Worm (Caenorhabditis elegans) whole organism, late embryonic: Measurements from ENCODE around the gene ttr-10.

Experiments
- C38D4.7 ChIP-seq: fragments of 200-800 bp; sonication (Bioruptor generic); optimal IDR thresholded peaks from 2 replicates; lab custom pipeline; 2018; ENCODE audit warnings: mild to moderate bottlenecking, missing genetic modification characterization, moderate library complexity, missing compliant biosample characterization
- K09A11.1 ChIP-seq: sonication (generic microtip); optimal IDR thresholded peaks from 2 replicates; lab custom pipeline; 2017; ENCODE audit warnings: antibody characterized with exemption, mild to moderate bottlenecking, missing genetic modification characterization, missing compliant biosample characterization; ENCODE audit not compliant: insufficient read depth
- mec-3 ChIP-seq: sonication (generic microtip); optimal IDR thresholded peaks from 2 replicates; lab custom pipeline; 2016; ENCODE audit warnings: borderline replicate concordance, missing genetic modification characterization, missing compliant biosample characterization
- pqm-1 ChIP-seq: sonication (generic microtip); optimal IDR thresholded peaks from 2 replicates; lab custom pipeline; 2016; ENCODE audit warnings: missing genetic modification characterization, missing compliant biosample characterization
- rnt-1 ChIP-seq: sonication (generic microtip); optimal IDR thresholded peaks from 2 replicates; lab custom pipeline; 2016; ENCODE audit warnings: missing genetic modification characterization, missing compliant biosample characterization

DNA sequence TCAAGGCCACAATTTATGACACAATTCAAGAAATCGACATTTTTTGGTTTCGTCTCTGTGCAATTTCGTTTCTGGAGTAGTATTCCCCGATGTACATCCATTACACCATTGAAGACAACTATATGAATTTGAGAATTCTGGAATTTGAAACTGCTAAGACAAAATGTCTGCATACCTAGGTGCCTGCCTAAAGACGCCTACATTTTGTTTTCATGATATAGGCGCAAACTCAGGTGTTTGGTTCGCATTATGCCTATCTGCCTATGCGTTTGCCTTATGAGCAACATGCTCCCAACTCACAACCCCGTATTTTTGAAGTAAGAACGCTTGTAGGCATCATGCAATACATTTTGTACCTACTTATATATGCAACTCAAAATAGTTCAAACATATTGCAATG is 17.2 kb upstream of the ttr-10 start, which contains the start of gene F19F10.14:
- TF ChIP-seq pqm-1 (tag; lab: Kevin White, UChicago) (no peak), C38D4.7 (GFP tag; lab: Kevin White, UChicago) (no peak), mec-3 (tag; lab: Kevin White, UChicago) (no peak), K09A11.1 (no peak), rnt-1 (tag; lab: Kevin White, UChicago) (no peak)
